Worm (Caenorhabditis elegans) whole organism, L4 larva: Measurements from ENCODE around the gene F46C8.8.

Source experiments
- F26F4.8 ChIP-seq: fragments of 200-800 bp; sonication (Bioruptor generic); conservative IDR thresholded peaks from 2 replicates; pipeline ENCODE4 v1.3.6; 2022; ENCODE audit warnings: missing genetic modification characterization, missing compliant biosample characterization
- F44E2.7 ChIP-seq: fragments of 200-800 bp; sonication (Bioruptor generic); IDR thresholded peaks from 2 replicates; pipeline ENCODE4 v2.1.2; 2022; ENCODE audit warnings: missing genetic modification characterization, missing compliant biosample characterization
- R02D3.7 ChIP-seq: fragments of 150-350 bp; sonication (generic microtip); optimal IDR thresholded peaks from 3 replicates; lab custom pipeline; 2014; ENCODE audit warnings: missing biosample characterization, missing genetic modification characterization
- Y48G9A.11 ChIP-seq: fragments of 200-800 bp; sonication (Bioruptor generic); IDR thresholded peaks from 2 replicates; pipeline ENCODE4 v1.3.6; 2022; ENCODE audit warnings: missing genetic modification reagents, missing genetic modification characterization, missing compliant biosample characterization
- Y5F2A.4 ChIP-seq: fragments of 200-800 bp; sonication (Bioruptor generic); optimal IDR thresholded peaks from 2 replicates; lab custom pipeline; 2018; ENCODE audit warnings: mild to moderate bottlenecking, missing genetic modification characterization, missing compliant biosample characterization
- Y75B8A.6 ChIP-seq: fragments of 200-800 bp; sonication (Bioruptor generic); IDR thresholded peaks from 2 replicates; pipeline ENCODE4 v1.3.6; 2022; ENCODE audit warnings: missing genetic modification reagents, missing genetic modification characterization, missing compliant biosample characterization
- ZK546.5 ChIP-seq, 2 experiments: sonication (generic microtip); optimal IDR thresholded peaks; 2 replicates each; lab custom pipeline; 2017; ENCODE audit warnings: missing biosample characterization in 2 of 2, missing genetic modification characterization in 2 of 2
- aha-1 ChIP-seq: fragments of 150-350 bp; peaks from one replicate; lab custom pipeline; 2014; ENCODE audit warnings: missing biosample characterization, missing genetic modification characterization
- attf-4 ChIP-seq: sonication (generic microtip); optimal IDR thresholded peaks from 3 replicates; lab custom pipeline; 2017; ENCODE audit warnings: missing biosample characterization, missing genetic modification characterization
- ceh-28 ChIP-seq: fragments of 150-350 bp; optimal IDR thresholded peaks from 2 replicates; lab custom pipeline; 2014; ENCODE audit warnings: missing biosample characterization, missing genetic modification reagents, missing genetic modification characterization
- ceh-32 ChIP-seq: sonication (generic microtip); optimal IDR thresholded peaks from 2 replicates; lab custom pipeline; 2016; ENCODE audit warnings: mild to moderate bottlenecking, missing genetic modification characterization, missing compliant biosample characterization; ENCODE audit not compliant: poor library complexity
- ceh-44 ChIP-seq: fragments of 200-800 bp; sonication (Bioruptor generic); IDR thresholded peaks from 2 replicates; pipeline ENCODE4 v1.3.6; 2022; ENCODE audit warnings: missing genetic modification reagents, missing genetic modification characterization, missing compliant biosample characterization
- ceh-62 ChIP-seq: sonication (generic microtip); optimal IDR thresholded peaks from 2 replicates; lab custom pipeline; 2017; ENCODE audit warnings: missing biosample characterization, missing genetic modification characterization
- ctbp-1 ChIP-seq: fragments of 200-800 bp; sonication (Bioruptor generic); IDR thresholded peaks from 2 replicates; pipeline ENCODE4 v1.3.6; 2022; ENCODE audit warnings: missing genetic modification reagents, missing genetic modification characterization, missing compliant biosample characterization
- daf-16 ChIP-seq, 3 experiments: sonication (generic microtip); optimal IDR thresholded peaks; 2 replicates each; lab custom pipeline; 2016 to 2017; ENCODE audit warnings: missing genetic modification characterization in 3 of 3, missing genetic modification reagents in 3 of 3, mild to moderate bottlenecking in 2 of 3, missing compliant biosample characterization in 2 of 3, missing biosample characterization in 1 of 3, moderate library complexity in 1 of 3
- daf-19 ChIP-seq: fragments of 200-800 bp; sonication (Bioruptor generic); conservative IDR thresholded peaks from 2 replicates; pipeline ENCODE4 v1.3.6; 2022; ENCODE audit warnings: missing genetic modification characterization, missing compliant biosample characterization
- daf-8 ChIP-seq: fragments of 200-800 bp; sonication (Bioruptor generic); IDR thresholded peaks from 2 replicates; pipeline ENCODE4 v1.3.6; 2022; ENCODE audit warnings: missing genetic modification characterization, missing compliant biosample characterization
- dmd-6 ChIP-seq: fragments of 200-800 bp; sonication (Bioruptor generic); IDR thresholded peaks from 2 replicates; pipeline ENCODE4 v1.3.6; 2022; ENCODE audit warnings: missing genetic modification reagents, missing genetic modification characterization, missing compliant biosample characterization
- dve-1 ChIP-seq: sonication (generic microtip); optimal IDR thresholded peaks from 2 replicates; lab custom pipeline; 2017; ENCODE audit warnings: antibody characterized with exemption, mild to moderate bottlenecking, missing genetic modification characterization, missing compliant biosample characterization; ENCODE audit not compliant: insufficient read depth
- gei-8 ChIP-seq: fragments of 200-800 bp; sonication (Bioruptor generic); optimal IDR thresholded peaks from 2 replicates; lab custom pipeline; 2018; ENCODE audit warnings: mild to moderate bottlenecking, missing genetic modification characterization, missing compliant biosample characterization
- hif-1 ChIP-seq, 2 experiments: sonication (generic microtip); optimal IDR thresholded peaks; 2 replicates each; lab custom pipeline; 2016 to 2017; ENCODE audit warnings: missing compliant biosample characterization in 2 of 2, missing genetic modification characterization in 2 of 2, missing genetic modification reagents in 2 of 2, missing genotype in 2 of 2, mild to moderate bottlenecking in 1 of 2
- hlh-30 ChIP-seq: sonication (generic microtip); optimal IDR thresholded peaks from 2 replicates; lab custom pipeline; 2017; ENCODE audit warnings: antibody characterized with exemption, mild to moderate bottlenecking, missing genetic modification characterization, missing compliant biosample characterization; ENCODE audit not compliant: insufficient read depth
- hmg-1.1 ChIP-seq: fragments of 200-800 bp; sonication (Bioruptor generic); IDR thresholded peaks from 2 replicates; pipeline ENCODE4 v1.3.6; 2022; ENCODE audit warnings: missing genetic modification reagents, missing genetic modification characterization, missing compliant biosample characterization
- lim-7 ChIP-seq: fragments of 200-800 bp; sonication (Bioruptor generic); IDR thresholded peaks from 2 replicates; pipeline ENCODE4 v1.3.6; 2022; ENCODE audit warnings: missing genetic modification characterization, missing compliant biosample characterization
- lin-1 ChIP-seq: fragments of 200-800 bp; sonication (Bioruptor generic); IDR thresholded peaks from 2 replicates; pipeline ENCODE4 v1.3.6; 2022; ENCODE audit warnings: missing genetic modification reagents, missing genetic modification characterization, missing compliant biosample characterization
- lin-39 ChIP-seq: fragments of 150-350 bp; optimal IDR thresholded peaks from 2 replicates; lab custom pipeline; 2014; ENCODE audit warnings: missing biosample characterization, missing genetic modification reagents, missing genetic modification characterization
- lir-3 ChIP-seq: sonication (generic microtip); optimal IDR thresholded peaks from 2 replicates; lab custom pipeline; 2016; ENCODE audit warnings: mild to moderate bottlenecking, missing genetic modification characterization, missing compliant biosample characterization
- lsy-2 ChIP-seq, 2 experiments: fragments of 150-350 bp in 1 of 2; sonication (generic microtip) in 1 of 2; optimal IDR thresholded peaks; 2 replicates each; lab custom pipeline; 2014 to 2017; ENCODE audit warnings: missing biosample characterization in 2 of 2, missing genetic modification characterization in 2 of 2
- mdl-1 ChIP-seq, 2 experiments: fragments of 150-350 bp in 1 of 2; sonication (generic microtip) in 1 of 2; optimal IDR thresholded peaks; 2 replicates each; lab custom pipeline; 2014 to 2017; ENCODE audit warnings: missing biosample characterization in 2 of 2, missing genetic modification characterization in 2 of 2
- nhr-10 ChIP-seq: fragments of 150-350 bp; optimal IDR thresholded peaks from 2 replicates; lab custom pipeline; 2014; ENCODE audit warnings: missing biosample characterization, missing genetic modification characterization
- nhr-237 ChIP-seq: sonication (generic microtip); optimal IDR thresholded peaks from 2 replicates; lab custom pipeline; 2017; ENCODE audit warnings: missing biosample characterization, missing genetic modification characterization
- nhr-28 ChIP-seq: fragments of 150-350 bp; optimal IDR thresholded peaks from 2 replicates; lab custom pipeline; 2014; ENCODE audit warnings: missing biosample characterization, missing genetic modification characterization
- nhr-76 ChIP-seq: fragments of 150-350 bp; optimal IDR thresholded peaks from 2 replicates; lab custom pipeline; 2014; ENCODE audit warnings: missing biosample characterization, missing genetic modification characterization
- nhr-77 ChIP-seq: fragments of 150-350 bp; optimal IDR thresholded peaks from 2 replicates; lab custom pipeline; 2014; ENCODE audit warnings: missing biosample characterization, missing genetic modification characterization
- pqm-1 ChIP-seq: sonication (generic microtip); optimal IDR thresholded peaks from 2 replicates; lab custom pipeline; 2017; ENCODE audit warnings: missing biosample characterization, missing genetic modification characterization
- rbr-2 ChIP-seq: sonication (generic microtip); optimal IDR thresholded peaks from 2 replicates; lab custom pipeline; 2016; ENCODE audit warnings: missing genotype, missing genetic modification characterization, missing compliant biosample characterization
- set-16 ChIP-seq: fragments of 200-800 bp; sonication (Bioruptor generic); IDR thresholded peaks from 2 replicates; pipeline ENCODE4 v1.3.6; 2022; ENCODE audit warnings: missing genetic modification reagents, missing genetic modification characterization, missing compliant biosample characterization
- skn-1 ChIP-seq: fragments of 150-350 bp; optimal IDR thresholded peaks from 2 replicates; lab custom pipeline; 2014; ENCODE audit warnings: missing biosample characterization, missing genetic modification characterization
- snpc-1.2 ChIP-seq: fragments of 200-800 bp; sonication (Bioruptor generic); IDR thresholded peaks from 2 replicates; pipeline ENCODE4 v1.3.6; 2022; ENCODE audit warnings: missing genetic modification reagents, missing genetic modification characterization, missing compliant biosample characterization
- snpc-4 ChIP-seq: fragments of 150-350 bp; optimal IDR thresholded peaks from 2 replicates; lab custom pipeline; 2014; ENCODE audit warnings: missing biosample characterization, missing genetic modification characterization
- spr-3 ChIP-seq: fragments of 200-800 bp; sonication (Bioruptor generic); optimal IDR thresholded peaks from 2 replicates; lab custom pipeline; 2018; ENCODE audit warnings: mild to moderate bottlenecking, missing genetic modification characterization, missing compliant biosample characterization
- tag-97 ChIP-seq: fragments of 200-800 bp; sonication (Bioruptor generic); IDR thresholded peaks from 2 replicates; pipeline ENCODE4 v1.3.6; 2022; ENCODE audit warnings: missing genetic modification characterization, missing compliant biosample characterization
- tra-1 ChIP-seq: fragments of 200-800 bp; sonication (Bioruptor generic); IDR thresholded peaks from 2 replicates; pipeline ENCODE4 v1.3.6; 2022; ENCODE audit warnings: missing genetic modification reagents, missing genetic modification characterization, missing compliant biosample characterization
- unc-62 ChIP-seq, 3 experiments: fragments of 150-350 bp in 1 of 3; sonication (generic microtip); optimal IDR thresholded peaks in 2 of 3; peaks in 1 of 3; 1 replicate in 1 of 3; 2 replicates in 2 of 3; lab custom pipeline; 2014 to 2017; ENCODE audit warnings: missing biosample characterization in 3 of 3, missing genetic modification characterization in 3 of 3, missing genetic modification reagents in 3 of 3, missing genotype in 1 of 3
- vab-7 ChIP-seq: fragments of 200-800 bp; sonication (Bioruptor generic); IDR thresholded peaks from 2 replicates; pipeline ENCODE4 v1.3.6; 2022; ENCODE audit warnings: missing genetic modification reagents, missing genetic modification characterization, missing compliant biosample characterization
- zfp-3 ChIP-seq: fragments of 200-800 bp; sonication (Bioruptor generic); conservative IDR thresholded peaks from 2 replicates; pipeline ENCODE4 v1.3.6; 2022; ENCODE audit warnings: missing genetic modification reagents, missing genetic modification characterization, missing compliant biosample characterization
- zip-2 ChIP-seq: fragments of 150-350 bp; optimal IDR thresholded peaks from 2 replicates; lab custom pipeline; 2014; ENCODE audit warnings: missing biosample characterization, missing genetic modification characterization
- ztf-11 ChIP-seq: fragments of 150-350 bp; optimal IDR thresholded peaks from 2 replicates; lab custom pipeline; 2014; ENCODE audit warnings: missing biosample characterization, missing genetic modification characterization

F46C8.8 gene

DNA sequence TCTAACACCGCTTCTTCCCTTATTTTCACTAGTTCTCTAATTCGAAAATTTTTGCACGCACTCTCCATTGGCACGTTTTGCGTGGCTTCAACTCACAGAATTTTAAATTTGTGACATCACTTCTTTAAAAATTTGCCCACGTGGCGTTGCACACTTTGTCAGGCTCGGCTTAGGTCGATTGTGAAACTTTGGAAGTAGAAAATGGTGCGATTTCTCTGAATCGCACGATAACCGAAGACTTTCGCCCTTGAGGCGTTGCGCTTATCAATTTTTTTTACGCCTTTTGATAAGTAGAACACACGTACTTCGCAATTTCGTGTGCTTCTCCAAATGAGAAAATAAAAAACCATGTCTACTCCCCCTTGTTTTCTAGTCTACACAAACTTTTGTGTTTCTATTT lies 24.1 kb upstream of the F46C8.8 start (continued):
- TF ChIP-seq nhr-28 (peak; percentile 85), dve-1 (tag; lab: Kevin White, UChicago) (peak; percentile 45), ceh-44 (no peak), daf-8 (no peak), attf-4 (tag; lab: Kevin White, UChicago) (no peak), hmg-1.1 (GFP tag; lab: Robert Waterston, UW) (0 out of 2 replicates have a peak, but pooled peaks have one; percentile 12), lin-39 (tag; lab: Kevin White, UChicago) (no peak), ceh-62 (tag; lab: Kevin White, UChicago) (no peak), skn-1 (tag; lab: Kevin White, UChicago) (no peak), spr-3 (GFP tag; lab: Kevin White, UChicago) (no peak), lsy-2 (tag; optimal IDR thresholded peaks at IDR 0.05; lab: Kevin White, UChicago) (peak in 1 of 2 experiments; percentile 30), ctbp-1 (GFP tag; lab: Robert Waterston, UW) (no peak), R02D3.7 (tag; lab: Kevin White, UChicago) (no peak), nhr-237 (tag; lab: Kevin White, UChicago) (no peak), hlh-30 (tag; lab: Kevin White, UChicago) (peak; percentile 47), ztf-11 (tag; lab: Kevin White, UChicago) (no peak), pqm-1 (peak; percentile 88), zfp-3 (GFP tag; lab: Robert Waterston, UW) (peak; percentile 58; the same call in 1 of the 2 replicates), lir-3 (tag; lab: Kevin White, UChicago) (no peak), vab-7 (GFP tag; lab: Robert Waterston, UW) (no peak), hif-1 (tag; optimal IDR thresholded peaks at IDR 0.05; lab: Kevin White, UChicago) (no peak), nhr-10 (tag; lab: Kevin White, UChicago) (no peak), mdl-1 (tag; optimal IDR thresholded peaks at IDR 0.05; lab: Kevin White, UChicago) (peak in 1 of 2 experiments; percentile 83), rbr-2 (tag; lab: Kevin White, UChicago) (no peak), gei-8 (GFP tag; lab: Kevin White, UChicago) (no peak), lim-7 (GFP tag; lab: Robert Waterston, UW) (no peak), ZK546.5 (tag; optimal IDR thresholded peaks at IDR 0.05; lab: Kevin White, UChicago) (no peak), daf-19 (GFP tag; lab: Robert Waterston, UW) (no peak), Y48G9A.11 (GFP tag; lab: Robert Waterston, UW) (no peak), ceh-28 (no peak)

DNA sequence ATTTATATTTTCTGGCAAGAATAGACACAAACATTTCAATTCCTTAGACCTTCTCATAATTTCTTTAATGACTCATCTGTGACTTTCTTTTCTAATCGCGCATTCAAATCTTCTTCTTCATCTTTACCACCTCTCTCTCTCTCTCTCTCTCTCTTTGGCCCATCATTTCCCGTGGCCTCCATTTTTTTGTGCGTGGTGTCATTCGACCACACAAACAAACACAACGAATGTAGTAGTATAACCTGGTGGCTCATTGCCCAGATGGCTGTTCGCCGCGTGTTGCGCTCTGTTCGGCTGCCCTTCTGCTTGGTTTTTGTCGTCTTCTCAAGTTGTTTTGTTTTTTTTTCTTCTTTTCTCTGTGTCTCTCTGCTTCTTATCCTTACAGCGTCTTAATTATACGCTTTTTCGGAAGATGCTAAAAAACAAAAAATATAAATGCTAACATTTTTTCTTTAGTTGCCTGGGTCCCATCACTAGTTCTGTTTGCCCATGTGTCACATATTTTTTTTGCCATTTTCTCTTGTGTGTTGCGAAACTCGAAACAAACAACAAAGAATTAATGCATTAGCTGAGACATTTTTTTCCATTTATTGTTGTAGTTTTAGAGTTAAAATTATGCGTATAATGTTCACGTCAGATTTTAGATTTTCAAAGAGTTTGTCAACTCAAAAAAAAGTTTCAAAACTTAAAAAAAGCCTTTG lies 23.4 kb upstream of the F46C8.8 start:
- no peak for TF ChIP-seq nhr-76 (tag; lab: Kevin White, UChicago)
- TF ChIP-seq dmd-6 (GFP tag; lab: Robert Waterston, UW) = 0 out of 2 replicates have a peak, but pooled peaks have one; percentile 22
- TF ChIP-seq set-16 (GFP tag; lab: Robert Waterston, UW) = no peak
- no peak for TF ChIP-seq tag-97 (GFP tag; lab: Robert Waterston, UW)
- TF ChIP-seq lin-39 (tag; lab: Kevin White, UChicago) = no peak
- no peak for TF ChIP-seq lin-1 (GFP tag; lab: Robert Waterston, UW)
- TF ChIP-seq daf-16 (GFP tag; optimal IDR thresholded peaks at IDR 0.05; lab: Kevin White, UChicago) = peak in 1 of 2 experiments; percentile 19
- TF ChIP-seq daf-16 (tag; optimal IDR thresholded peaks at IDR 0.05; lab: Kevin White, UChicago) = no peak
- no peak for TF ChIP-seq lsy-2 (tag; optimal IDR thresholded peaks at IDR 0.05; lab: Kevin White, UChicago)
- no peak for TF ChIP-seq ceh-32 (tag; lab: Kevin White, UChicago)
- no peak for TF ChIP-seq zip-2 (tag; lab: Kevin White, UChicago)
- TF ChIP-seq attf-4 (tag; lab: Kevin White, UChicago) = no peak
- no peak for TF ChIP-seq F44E2.7
- TF ChIP-seq tra-1 (GFP tag; lab: Robert Waterston, UW) = no peak
- peak in 1 of 2 experiments; percentile 28 for TF ChIP-seq unc-62 (GFP tag; optimal IDR thresholded peaks at IDR 0.05 in 1 of 2; lab: Kevin White, UChicago)
- no peak for TF ChIP-seq unc-62 (tag; optimal IDR thresholded peaks at IDR 0.05; lab: Kevin White, UChicago)
- no peak for TF ChIP-seq snpc-1.2
- no peak for TF ChIP-seq nhr-237 (tag; lab: Kevin White, UChicago)
- no peak for TF ChIP-seq snpc-4 (tag; lab: Kevin White, UChicago)
- TF ChIP-seq vab-7 (GFP tag; lab: Robert Waterston, UW) = no peak
- no peak for TF ChIP-seq F26F4.8
- no peak for TF ChIP-seq Y5F2A.4 (GFP tag; lab: Kevin White, UChicago)
- TF ChIP-seq mdl-1 (tag; optimal IDR thresholded peaks at IDR 0.05; lab: Kevin White, UChicago) = peak in 1 of 2 experiments; percentile 46
- no peak for TF ChIP-seq aha-1 (tag; lab: Kevin White, UChicago)
- no peak for TF ChIP-seq Y75B8A.6 (GFP tag; lab: Robert Waterston, UW)
- TF ChIP-seq nhr-77 (tag; lab: Kevin White, UChicago) = no peak
